Worm (Caenorhabditis elegans): ENCODE data around the gene ZC13.10.

- TF ChIP-seq tbx-37 (GFP tag; conservative IDR thresholded peaks at IDR 0.05) (no peak), F13C5.2 (tag; optimal IDR thresholded peaks at IDR 0.05) (no peak), scrt-1 (GFP tag; IDR thresholded peaks at IDR 0.05) (no peak)
Observed at ce11 chrX:864293-864731, 38.1 kb downstream of the ZC13.10 start.
